Worm (Caenorhabditis elegans) whole organism, L1 larva: Measurements from ENCODE around the gene T05A7.3.

Experiments
- C04F5.9 ChIP-seq: sonication (generic microtip); optimal IDR thresholded peaks from 2 replicates; lab custom pipeline; 2016; ENCODE audit warnings: missing genetic modification characterization, missing compliant biosample characterization
- C16A3.4 ChIP-seq: fragments of 150-350 bp; optimal IDR thresholded peaks from 2 replicates; lab custom pipeline; 2014; ENCODE audit warnings: missing biosample characterization, missing genetic modification characterization
- aly-2 ChIP-seq: fragments of 150-350 bp; optimal IDR thresholded peaks from 2 replicates; lab custom pipeline; 2014; ENCODE audit warnings: missing biosample characterization, missing genetic modification characterization
- blmp-1 ChIP-seq: fragments of 150-350 bp; optimal IDR thresholded peaks from 2 replicates; lab custom pipeline; 2014; ENCODE audit warnings: missing biosample characterization, missing genetic modification characterization
- ceh-8 ChIP-seq: fragments of 200-800 bp; sonication (Bioruptor generic); optimal IDR thresholded peaks from 2 replicates; lab custom pipeline; 2018; ENCODE audit warnings: mild to moderate bottlenecking, missing genetic modification characterization, moderate library complexity, missing compliant biosample characterization
- ceh-82 ChIP-seq, 3 experiments: fragments of 150-350 bp in 1 of 3; sonication (generic microtip) in 2 of 3; optimal IDR thresholded peaks; 2 replicates each; lab custom pipeline; 2014 to 2017; ENCODE audit warnings: missing biosample characterization in 3 of 3, missing genetic modification characterization in 3 of 3
- ceh-88 ChIP-seq: fragments of 200-800 bp; sonication (Bioruptor generic); IDR thresholded peaks from 2 replicates; pipeline ENCODE4 v1.3.6; 2022; ENCODE audit warnings: missing genetic modification characterization, missing compliant biosample characterization
- dpl-1 ChIP-seq, 3 experiments: fragments of 150-350 bp in 2 of 3; sonication (generic microtip) in 1 of 3; optimal IDR thresholded peaks; 2 replicates each; lab custom pipeline; 2014 to 2017; ENCODE audit warnings: missing biosample characterization in 3 of 3, missing genetic modification characterization in 3 of 3, missing genetic modification reagents in 3 of 3
- dsc-1 ChIP-seq: sonication (generic microtip); optimal IDR thresholded peaks from 2 replicates; lab custom pipeline; 2016; ENCODE audit warnings: mild to moderate bottlenecking, missing genetic modification characterization, missing compliant biosample characterization
- efl-1 ChIP-seq, 4 experiments: fragments of 150-350 bp; optimal IDR thresholded peaks in 3 of 4; peaks in 1 of 4; 1 replicate in 1 of 4; 2 replicates in 3 of 4; lab custom pipeline; 2014; ENCODE audit warnings: missing biosample characterization in 2 of 4, missing genetic modification characterization in 2 of 4, missing genetic modification reagents in 2 of 4
- egl-13 ChIP-seq: sonication (generic microtip); optimal IDR thresholded peaks from 2 replicates; lab custom pipeline; 2016; ENCODE audit warnings: missing genotype, missing genetic modification reagents, missing genetic modification characterization, missing compliant biosample characterization
- elt-2 ChIP-seq: sonication (generic microtip); optimal IDR thresholded peaks from 2 replicates; lab custom pipeline; 2016; ENCODE audit warnings: missing genetic modification characterization, mild to moderate bottlenecking, inconsistent platforms, missing compliant biosample characterization, missing genetic modification reagents
- elt-3 ChIP-seq, 6 experiments: fragments of 150-350 bp in 1 of 6; sonication (generic microtip); optimal IDR thresholded peaks; 2 replicates each; lab custom pipeline; 2017 to 2018; ENCODE audit warnings: missing biosample characterization in 6 of 6, missing genetic modification characterization in 6 of 6, inconsistent platforms in 1 of 6
- fkh-8 ChIP-seq: sonication (generic microtip); optimal IDR thresholded peaks from 2 replicates; lab custom pipeline; 2016; ENCODE audit warnings: mild to moderate bottlenecking, missing genetic modification characterization, missing compliant biosample characterization
- grh-1 ChIP-seq: fragments of 200-800 bp; sonication (Bioruptor generic); IDR thresholded peaks from 2 replicates; pipeline ENCODE4 v1.3.6; 2022; ENCODE audit warnings: missing genetic modification reagents, missing genetic modification characterization, missing compliant biosample characterization
- isw-1 ChIP-seq: fragments of 200-800 bp; sonication (Bioruptor generic); IDR thresholded peaks from 2 replicates; pipeline ENCODE4 v1.3.6; 2022; ENCODE audit warnings: missing genetic modification characterization, missing compliant biosample characterization
- jun-1 ChIP-seq: fragments of 150-350 bp; optimal IDR thresholded peaks from 2 replicates; lab custom pipeline; 2014; ENCODE audit warnings: missing biosample characterization, missing genetic modification reagents, missing genetic modification characterization
- lin-13 ChIP-seq: fragments of 150-350 bp; optimal IDR thresholded peaks from 2 replicates; lab custom pipeline; 2014; ENCODE audit warnings: missing biosample characterization, missing genetic modification reagents, missing genetic modification characterization
- lin-14 ChIP-seq: fragments of 200-800 bp; sonication (Bioruptor generic); optimal IDR thresholded peaks from 2 replicates; lab custom pipeline; 2018; ENCODE audit warnings: mild to moderate bottlenecking, missing genetic modification characterization, moderate library complexity, missing compliant biosample characterization
- lin-15B ChIP-seq: fragments of 150-350 bp; sonication (generic microtip); optimal IDR thresholded peaks from 3 replicates; lab custom pipeline; 2014; ENCODE audit warnings: missing biosample characterization, missing genetic modification characterization
- lin-35 ChIP-seq, 2 experiments: fragments of 150-350 bp; optimal IDR thresholded peaks; 2 replicates each; lab custom pipeline; 2014; ENCODE audit warnings: missing biosample characterization in 2 of 2, missing genetic modification characterization in 2 of 2, missing genetic modification reagents in 2 of 2
- lir-3 ChIP-seq: sonication (generic microtip); optimal IDR thresholded peaks from 2 replicates; lab custom pipeline; 2016; ENCODE audit warnings: mild to moderate bottlenecking, missing genetic modification characterization, moderate library complexity, missing compliant biosample characterization; ENCODE audit not compliant: poor library complexity
- lsy-2 ChIP-seq, 2 experiments: fragments of 150-350 bp; optimal IDR thresholded peaks; 2 replicates each; lab custom pipeline; 2014; ENCODE audit warnings: missing biosample characterization in 2 of 2, missing genetic modification characterization in 2 of 2
- mab-9 ChIP-seq: fragments of 200-800 bp; sonication (Bioruptor generic); IDR thresholded peaks from 2 replicates; pipeline ENCODE4 v1.3.6; 2022; ENCODE audit warnings: missing genetic modification reagents, missing genetic modification characterization, missing compliant biosample characterization
- mdl-1 ChIP-seq, 2 experiments: fragments of 150-350 bp; optimal IDR thresholded peaks; 2 replicates each; lab custom pipeline; 2014 to 2017; ENCODE audit warnings: missing biosample characterization in 2 of 2, missing genetic modification characterization in 2 of 2, inconsistent platforms in 1 of 2
- mep-1 ChIP-seq: fragments of 150-350 bp; optimal IDR thresholded peaks from 2 replicates; lab custom pipeline; 2014; ENCODE audit warnings: missing biosample characterization, missing genetic modification characterization
- nhr-19 ChIP-seq: fragments of 200-800 bp; sonication (Bioruptor generic); conservative IDR thresholded peaks from 2 replicates; pipeline ENCODE4 v1.3.6; 2022; ENCODE audit warnings: missing genetic modification characterization, missing compliant biosample characterization
- nhr-20 ChIP-seq: sonication (generic microtip); optimal IDR thresholded peaks from 2 replicates; lab custom pipeline; 2016; ENCODE audit warnings: mild to moderate bottlenecking, missing genetic modification characterization, missing compliant biosample characterization
- nhr-237 ChIP-seq: fragments of 150-350 bp; optimal IDR thresholded peaks from 2 replicates; lab custom pipeline; 2014; ENCODE audit warnings: missing biosample characterization, missing genetic modification characterization
- nhr-47 ChIP-seq: sonication (generic microtip); optimal IDR thresholded peaks from 2 replicates; lab custom pipeline; 2016; ENCODE audit warnings: mild to moderate bottlenecking, missing genetic modification characterization, moderate library complexity, missing compliant biosample characterization
- nhr-71 ChIP-seq: sonication (generic microtip); optimal IDR thresholded peaks from 2 replicates; lab custom pipeline; 2016; ENCODE audit warnings: mild to moderate bottlenecking, missing genetic modification characterization, moderate library complexity, missing compliant biosample characterization
- nhr-77 ChIP-seq: fragments of 150-350 bp; optimal IDR thresholded peaks from 2 replicates; lab custom pipeline; 2014; ENCODE audit warnings: missing biosample characterization, missing genetic modification characterization
- nhr-85 ChIP-seq: sonication (generic microtip); peaks from one replicate; lab custom pipeline; 2016; ENCODE audit warnings: missing genetic modification characterization, inconsistent platforms, missing compliant biosample characterization
- nhr-90 ChIP-seq: sonication (generic microtip); optimal IDR thresholded peaks from 2 replicates; lab custom pipeline; 2016; ENCODE audit warnings: mild to moderate bottlenecking, missing genetic modification characterization, missing compliant biosample characterization; ENCODE audit not compliant: poor library complexity
- pax-3 ChIP-seq: fragments of 200-800 bp; sonication (Bioruptor generic); optimal IDR thresholded peaks from 2 replicates; lab custom pipeline; 2018; ENCODE audit warnings: mild to moderate bottlenecking, missing genetic modification characterization, moderate library complexity, missing compliant biosample characterization
- rnt-1 ChIP-seq: sonication (generic microtip); optimal IDR thresholded peaks from 2 replicates; lab custom pipeline; 2016; ENCODE audit warnings: mild to moderate bottlenecking, missing genetic modification characterization, moderate library complexity, missing compliant biosample characterization
- skn-1 ChIP-seq: fragments of 150-350 bp; optimal IDR thresholded peaks from 2 replicates; lab custom pipeline; 2014; ENCODE audit warnings: missing biosample characterization, missing genetic modification characterization
- snu-23 ChIP-seq: sonication (generic microtip); optimal IDR thresholded peaks from 2 replicates; lab custom pipeline; 2016; ENCODE audit warnings: missing genetic modification characterization, missing compliant biosample characterization
- sox-4 ChIP-seq: sonication (generic microtip); optimal IDR thresholded peaks from 2 replicates; lab custom pipeline; 2016; ENCODE audit warnings: missing genetic modification characterization, missing compliant biosample characterization
- swsn-7 ChIP-seq: sonication (generic microtip); optimal IDR thresholded peaks from 2 replicates; lab custom pipeline; 2016; ENCODE audit warnings: missing genetic modification characterization, missing compliant biosample characterization
- tbx-2 ChIP-seq: sonication (generic microtip); optimal IDR thresholded peaks from 2 replicates; lab custom pipeline; 2016; ENCODE audit warnings: missing genetic modification characterization, missing compliant biosample characterization
- unc-130 ChIP-seq: fragments of 150-350 bp; optimal IDR thresholded peaks from 2 replicates; lab custom pipeline; 2017; ENCODE audit warnings: missing biosample characterization, missing genetic modification characterization, inconsistent platforms
- unc-86 ChIP-seq: sonication (generic microtip); optimal IDR thresholded peaks from 2 replicates; lab custom pipeline; 2016; ENCODE audit warnings: missing genetic modification characterization, missing compliant biosample characterization
- unc-98 ChIP-seq: fragments of 200-800 bp; sonication (Bioruptor generic); IDR thresholded peaks from 2 replicates; pipeline ENCODE4 v1.3.6; 2022; ENCODE audit warnings: missing genetic modification characterization, missing compliant biosample characterization
- vab-15 ChIP-seq: sonication (generic microtip); optimal IDR thresholded peaks from 2 replicates; lab custom pipeline; 2017; ENCODE audit warnings: missing genotype, mild to moderate bottlenecking, missing genetic modification characterization, missing compliant biosample characterization
- xbp-1 ChIP-seq: sonication (generic microtip); optimal IDR thresholded peaks from 2 replicates; lab custom pipeline; 2016; ENCODE audit warnings: missing genetic modification characterization, missing compliant biosample characterization
- ztf-11 ChIP-seq, 2 experiments: sonication (generic microtip); optimal IDR thresholded peaks; 2 replicates each; lab custom pipeline; 2016 to 2017; ENCODE audit warnings: missing genetic modification characterization in 2 of 2, missing biosample characterization in 1 of 2, missing compliant biosample characterization in 1 of 2

Gene T05A7.3

DNA sequence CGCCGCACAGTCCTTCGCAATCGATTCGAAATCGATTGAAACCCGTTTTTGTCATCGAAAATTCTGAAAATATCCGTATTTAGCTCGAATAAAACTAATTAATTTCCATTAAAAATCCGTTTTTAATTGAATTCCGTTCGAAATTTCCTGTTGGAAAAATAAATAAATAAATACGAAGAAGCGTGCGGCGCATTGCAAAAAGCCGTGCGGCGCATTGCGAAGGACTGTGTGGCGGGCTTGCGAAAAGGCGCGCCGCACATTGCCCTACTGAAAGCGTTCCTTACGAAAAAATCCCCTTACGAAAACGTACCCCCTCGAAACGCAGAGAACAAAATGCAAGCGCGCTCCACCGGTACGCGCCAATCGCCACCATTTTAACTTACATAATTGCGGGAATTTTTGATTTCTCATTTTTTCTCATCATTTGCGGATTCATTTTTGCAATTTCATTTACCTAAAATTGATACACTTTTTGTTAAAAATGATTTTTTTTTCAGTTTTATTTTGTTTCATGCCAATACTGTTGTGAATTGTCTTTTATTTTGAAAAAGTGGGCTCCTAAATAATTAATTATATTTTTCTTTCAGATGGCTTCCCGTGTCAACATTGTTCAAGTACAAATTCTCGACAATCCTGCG is 26.0 kb downstream of the T05A7.3 start, which contains the start of gene unc-85:
Gene unc-85 (plus strand): TSS at position 588 of the 638 bp plus-strand sequence.
- TF ChIP-seq blmp-1 (tag; lab: Kevin White, UChicago) (peak; percentile 20), lir-3 (tag; lab: Kevin White, UChicago) (peak; percentile 65), nhr-19 (GFP tag; lab: Robert Waterston, UW) (peak; percentile 94), ceh-88 (GFP tag; lab: Robert Waterston, UW) (peak; percentile 77), lsy-2 (tag; optimal IDR thresholded peaks at IDR 0.05; lab: Kevin White, UChicago) (peak; percentile 72 to 88), mdl-1 (tag; optimal IDR thresholded peaks at IDR 0.05; lab: Kevin White, UChicago) (peak in 1 of 2 experiments; percentile 8), xbp-1 (peak; percentile 61), egl-13 (peak; percentile 52), elt-2 (tag; lab: Kevin White, UChicago) (peak; percentile 60), nhr-20 (tag; lab: Kevin White, UChicago) (peak; percentile 73), lin-13 (GFP tag; lab: Kevin White, UChicago) (peak; percentile 44), C16A3.4 (peak; percentile 63), lin-35 (GFP tag; optimal IDR thresholded peaks at IDR 0.05; lab: Kevin White, UChicago) (peak; percentile 43 to 80), nhr-47 (tag; lab: Kevin White, UChicago) (peak; percentile 82), mep-1 (peak; percentile 28), rnt-1 (peak; percentile 70), pax-3 (tag; lab: Kevin White, UChicago) (peak; percentile 36), unc-86 (peak; percentile 63), tbx-2 (peak; percentile 69), mab-9 (peak; percentile 69), lin-14 (GFP tag; lab: Kevin White, UChicago) (peak; percentile 83), ceh-82 (tag; optimal IDR thresholded peaks at IDR 0.05; lab: Kevin White, UChicago) (peak in 2 of 3 experiments; percentile 24 to 65), sox-4 (tag; lab: Kevin White, UChicago) (peak; percentile 40), snu-23 (GFP tag; lab: Kevin White, UChicago) (peak; percentile 76), nhr-71 (peak; percentile 87), nhr-90 (tag; lab: Kevin White, UChicago) (peak; percentile 77), C04F5.9 (tag; lab: Kevin White, UChicago) (peak; percentile 28), ceh-8 (GFP tag; lab: Kevin White, UChicago) (peak; percentile 19), nhr-77 (tag; lab: Kevin White, UChicago) (peak; percentile 22), fkh-8 (peak; percentile 54), dpl-1 (GFP tag; optimal IDR thresholded peaks at IDR 0.05; lab: Kevin White, UChicago) (peak; percentile 44 to 80 (median 70)), ztf-11 (tag; optimal IDR thresholded peaks at IDR 0.05; lab: Kevin White, UChicago) (peak in 1 of 2 experiments; percentile 29), aly-2 (tag; lab: Kevin White, UChicago) (peak; percentile 25), nhr-237 (tag; lab: Kevin White, UChicago) (peak; percentile 3), efl-1 (optimal IDR thresholded peaks at IDR 0.05; lab: Kevin White, UChicago) (peak; percentile 74 to 76), efl-1 (GFP tag; optimal IDR thresholded peaks at IDR 0.05 in 1 of 2; lab: Kevin White, UChicago) (peak; percentile 71 to 96), jun-1 (tag; lab: Kevin White, UChicago) (peak; percentile 52), nhr-85 (tag; lab: Kevin White, UChicago) (peak; percentile 89), dsc-1 (tag; lab: Kevin White, UChicago) (peak; percentile 47), swsn-7 (tag; lab: Kevin White, UChicago) (peak; percentile 73), unc-98 (GFP tag; lab: Robert Waterston, UW) (peak; percentile 58; the same call in 1 of the 2 replicates), grh-1 (GFP tag; lab: Robert Waterston, UW) (peak; percentile 84), lin-15B (tag; lab: Kevin White, UChicago) (peak; percentile 71), skn-1 (peak; percentile 45), vab-15 (tag; lab: Kevin White, UChicago) (peak; percentile 8), isw-1 (peak; percentile 88), elt-3 (tag; optimal IDR thresholded peaks at IDR 0.05; lab: Kevin White, UChicago) (peak in 1 of 6 experiments; percentile 18), unc-130 (peak; percentile 50)
